Worm (Caenorhabditis elegans) whole organism, L4 larva: ENCODE measurements around the gene Y45G12C.1.

Experiments
- Y105C5A.15 ChIP-seq: fragments of 200-800 bp; sonication (Bioruptor generic); IDR thresholded peaks from 2 replicates; pipeline ENCODE4 v1.3.6; 2022; ENCODE audit warnings: missing genetic modification characterization, missing compliant biosample characterization
- Y48G9A.11 ChIP-seq: fragments of 200-800 bp; sonication (Bioruptor generic); IDR thresholded peaks from 2 replicates; pipeline ENCODE4 v1.3.6; 2022; ENCODE audit warnings: missing genetic modification reagents, missing genetic modification characterization, missing compliant biosample characterization
- Y75B8A.6 ChIP-seq: fragments of 200-800 bp; sonication (Bioruptor generic); IDR thresholded peaks from 2 replicates; pipeline ENCODE4 v1.3.6; 2022; ENCODE audit warnings: missing genetic modification reagents, missing genetic modification characterization, missing compliant biosample characterization
- ZK337.2 ChIP-seq: fragments of 200-800 bp; sonication (Bioruptor generic); IDR thresholded peaks from 2 replicates; pipeline ENCODE4 v1.3.6; 2022; ENCODE audit warnings: missing genetic modification reagents, missing genetic modification characterization, missing compliant biosample characterization
- arid-1 ChIP-seq: fragments of 200-800 bp; sonication (Bioruptor generic); conservative IDR thresholded peaks from 2 replicates; pipeline ENCODE4 v1.3.6; 2022; ENCODE audit warnings: missing genetic modification reagents, missing genetic modification characterization, missing compliant biosample characterization
- ceh-32 ChIP-seq: sonication (generic microtip); optimal IDR thresholded peaks from 2 replicates; lab custom pipeline; 2016; ENCODE audit warnings: mild to moderate bottlenecking, missing genetic modification characterization, missing compliant biosample characterization; ENCODE audit not compliant: poor library complexity
- ceh-44 ChIP-seq: fragments of 200-800 bp; sonication (Bioruptor generic); IDR thresholded peaks from 2 replicates; pipeline ENCODE4 v1.3.6; 2022; ENCODE audit warnings: missing genetic modification reagents, missing genetic modification characterization, missing compliant biosample characterization
- cey-2 ChIP-seq: sonication (generic microtip); optimal IDR thresholded peaks from 3 replicates; lab custom pipeline; 2017; ENCODE audit warnings: missing genetic modification characterization, mild to moderate bottlenecking, missing compliant biosample characterization, antibody characterized with exemption, borderline replicate concordance; ENCODE audit not compliant: insufficient read depth
- daf-16 ChIP-seq, 3 experiments: sonication (generic microtip); optimal IDR thresholded peaks; 2 replicates each; lab custom pipeline; 2016 to 2017; ENCODE audit warnings: missing genetic modification characterization in 3 of 3, missing genetic modification reagents in 3 of 3, mild to moderate bottlenecking in 2 of 3, missing compliant biosample characterization in 2 of 3, missing biosample characterization in 1 of 3, moderate library complexity in 1 of 3
- daf-8 ChIP-seq: fragments of 200-800 bp; sonication (Bioruptor generic); IDR thresholded peaks from 2 replicates; pipeline ENCODE4 v1.3.6; 2022; ENCODE audit warnings: missing genetic modification characterization, missing compliant biosample characterization
- dpl-1 ChIP-seq: fragments of 150-350 bp; optimal IDR thresholded peaks from 2 replicates; lab custom pipeline; 2014; ENCODE audit warnings: missing biosample characterization, missing genetic modification reagents, missing genetic modification characterization
- egl-43 ChIP-seq: fragments of 200-800 bp; sonication (Bioruptor generic); IDR thresholded peaks from 2 replicates; pipeline ENCODE4 v1.3.6; 2022; ENCODE audit warnings: missing genetic modification reagents, missing genetic modification characterization, missing compliant biosample characterization
- fos-1 ChIP-seq: fragments of 150-350 bp; optimal IDR thresholded peaks from 2 replicates; lab custom pipeline; 2014; ENCODE audit warnings: missing biosample characterization, missing genetic modification characterization
- hif-1 ChIP-seq, 2 experiments: sonication (generic microtip); optimal IDR thresholded peaks; 2 replicates each; lab custom pipeline; 2016 to 2017; ENCODE audit warnings: missing compliant biosample characterization in 2 of 2, missing genetic modification characterization in 2 of 2, missing genetic modification reagents in 2 of 2, missing genotype in 2 of 2, mild to moderate bottlenecking in 1 of 2
- lim-7 ChIP-seq: fragments of 200-800 bp; sonication (Bioruptor generic); IDR thresholded peaks from 2 replicates; pipeline ENCODE4 v1.3.6; 2022; ENCODE audit warnings: missing genetic modification characterization, missing compliant biosample characterization
- lin-1 ChIP-seq: fragments of 200-800 bp; sonication (Bioruptor generic); IDR thresholded peaks from 2 replicates; pipeline ENCODE4 v1.3.6; 2022; ENCODE audit warnings: missing genetic modification reagents, missing genetic modification characterization, missing compliant biosample characterization
- lin-38 ChIP-seq: fragments of 200-800 bp; sonication (Bioruptor generic); IDR thresholded peaks from 2 replicates; pipeline ENCODE4 v1.3.6; 2022; ENCODE audit warnings: missing genetic modification reagents, missing genetic modification characterization, missing compliant biosample characterization
- lin-39 ChIP-seq: fragments of 150-350 bp; optimal IDR thresholded peaks from 2 replicates; lab custom pipeline; 2014; ENCODE audit warnings: missing biosample characterization, missing genetic modification reagents, missing genetic modification characterization
- lir-3 ChIP-seq: sonication (generic microtip); optimal IDR thresholded peaks from 2 replicates; lab custom pipeline; 2016; ENCODE audit warnings: mild to moderate bottlenecking, missing genetic modification characterization, missing compliant biosample characterization
- lsy-2 ChIP-seq, 2 experiments: fragments of 150-350 bp in 1 of 2; sonication (generic microtip) in 1 of 2; optimal IDR thresholded peaks; 2 replicates each; lab custom pipeline; 2014 to 2017; ENCODE audit warnings: missing biosample characterization in 2 of 2, missing genetic modification characterization in 2 of 2
- mdt-29 ChIP-seq: fragments of 200-800 bp; sonication (Bioruptor generic); IDR thresholded peaks from 2 replicates; pipeline ENCODE4 v1.3.6; 2022; ENCODE audit warnings: missing genetic modification reagents, missing genetic modification characterization, missing compliant biosample characterization
- mes-2 ChIP-seq: sonication (generic microtip); optimal IDR thresholded peaks from 2 replicates; lab custom pipeline; 2016; ENCODE audit warnings: missing genotype, mild to moderate bottlenecking, missing genetic modification characterization, missing compliant biosample characterization; ENCODE audit not compliant: poor library complexity, severe bottlenecking
- mxl-3 ChIP-seq: fragments of 200-800 bp; sonication (Bioruptor generic); optimal IDR thresholded peaks from 2 replicates; lab custom pipeline; 2018; ENCODE audit warnings: mild to moderate bottlenecking, missing genetic modification characterization, missing compliant biosample characterization
- nhr-102 ChIP-seq: sonication (generic microtip); optimal IDR thresholded peaks from 2 replicates; lab custom pipeline; 2016; ENCODE audit warnings: mild to moderate bottlenecking, missing genetic modification characterization, moderate library complexity, missing compliant biosample characterization
- nhr-25 ChIP-seq: sonication (generic microtip); optimal IDR thresholded peaks from 2 replicates; lab custom pipeline; 2017; ENCODE audit warnings: missing genetic modification characterization, mild to moderate bottlenecking, missing compliant biosample characterization, antibody characterized with exemption, moderate library complexity, borderline replicate concordance; ENCODE audit not compliant: insufficient read depth
- nhr-28 ChIP-seq: fragments of 150-350 bp; optimal IDR thresholded peaks from 2 replicates; lab custom pipeline; 2014; ENCODE audit warnings: missing biosample characterization, missing genetic modification characterization
- nhr-6 ChIP-seq: fragments of 150-350 bp; optimal IDR thresholded peaks from 2 replicates; lab custom pipeline; 2014; ENCODE audit warnings: missing biosample characterization, missing genetic modification characterization
- nhr-77 ChIP-seq: fragments of 150-350 bp; optimal IDR thresholded peaks from 2 replicates; lab custom pipeline; 2014; ENCODE audit warnings: missing biosample characterization, missing genetic modification characterization
- pqm-1 ChIP-seq: sonication (generic microtip); optimal IDR thresholded peaks from 2 replicates; lab custom pipeline; 2017; ENCODE audit warnings: missing biosample characterization, missing genetic modification characterization
- saeg-2 ChIP-seq: fragments of 200-800 bp; sonication (Bioruptor generic); IDR thresholded peaks from 2 replicates; pipeline ENCODE4 v1.3.6; 2022; ENCODE audit warnings: missing genetic modification reagents, missing genetic modification characterization, missing compliant biosample characterization
- snpc-4 ChIP-seq: fragments of 150-350 bp; optimal IDR thresholded peaks from 2 replicates; lab custom pipeline; 2014; ENCODE audit warnings: missing biosample characterization, missing genetic modification characterization
- tag-97 ChIP-seq: fragments of 200-800 bp; sonication (Bioruptor generic); IDR thresholded peaks from 2 replicates; pipeline ENCODE4 v1.3.6; 2022; ENCODE audit warnings: missing genetic modification characterization, missing compliant biosample characterization
- unc-130 ChIP-seq: sonication (generic microtip); optimal IDR thresholded peaks from 2 replicates; lab custom pipeline; 2016; ENCODE audit warnings: missing genetic modification reagents, missing genetic modification characterization, missing compliant biosample characterization
- unc-39 ChIP-seq: sonication (generic microtip); optimal IDR thresholded peaks from 2 replicates; lab custom pipeline; 2017; ENCODE audit warnings: missing biosample characterization, missing genetic modification characterization
- unc-62 ChIP-seq, 3 experiments: fragments of 150-350 bp in 1 of 3; sonication (generic microtip); optimal IDR thresholded peaks in 2 of 3; peaks in 1 of 3; 1 replicate in 1 of 3; 2 replicates in 2 of 3; lab custom pipeline; 2014 to 2017; ENCODE audit warnings: missing biosample characterization in 3 of 3, missing genetic modification characterization in 3 of 3, missing genetic modification reagents in 3 of 3, missing genotype in 1 of 3
- vab-7 ChIP-seq: fragments of 200-800 bp; sonication (Bioruptor generic); IDR thresholded peaks from 2 replicates; pipeline ENCODE4 v1.3.6; 2022; ENCODE audit warnings: missing genetic modification reagents, missing genetic modification characterization, missing compliant biosample characterization
- zfp-2 ChIP-seq: sonication (generic microtip); optimal IDR thresholded peaks from 2 replicates; lab custom pipeline; 2016; ENCODE audit warnings: mild to moderate bottlenecking, missing genetic modification characterization, missing compliant biosample characterization
- zip-11 ChIP-seq: fragments of 200-800 bp; sonication (Bioruptor generic); IDR thresholded peaks from 2 replicates; pipeline ENCODE4 v1.3.6; 2022; ENCODE audit warnings: missing genetic modification characterization, missing compliant biosample characterization
- zip-2 ChIP-seq: fragments of 150-350 bp; optimal IDR thresholded peaks from 2 replicates; lab custom pipeline; 2014; ENCODE audit warnings: missing biosample characterization, missing genetic modification characterization
- ztf-11 ChIP-seq: fragments of 150-350 bp; optimal IDR thresholded peaks from 2 replicates; lab custom pipeline; 2014; ENCODE audit warnings: missing biosample characterization, missing genetic modification characterization

Y45G12C.1 gene

DNA sequence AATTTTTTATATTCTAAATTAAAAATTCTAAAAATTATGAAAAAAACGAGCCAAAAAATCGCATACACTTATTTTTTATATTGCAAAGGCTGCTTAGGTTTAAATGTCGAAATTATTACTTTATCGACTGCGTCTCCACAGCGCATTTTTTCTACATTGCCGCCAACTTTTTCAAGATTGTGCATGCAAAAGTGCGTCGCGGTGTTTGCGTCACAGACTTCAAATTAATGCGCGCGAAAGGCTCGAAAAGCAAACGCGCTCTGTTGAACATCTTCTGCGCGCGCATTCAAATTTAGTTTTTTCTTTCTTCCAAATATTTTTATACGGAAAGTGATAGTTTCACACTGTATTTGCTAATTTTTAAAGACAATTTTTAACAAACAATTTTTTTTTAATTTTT, 35.1 kb downstream of the Y45G12C.1 start (continued):
- TF ChIP-seq cey-2 (tag; lab: Kevin White, UChicago) = no peak
- no peak for TF ChIP-seq ztf-11
- no peak; the same call in 1 of the 2 replicates for TF ChIP-seq lim-7 (GFP tag; lab: Robert Waterston, UW)
- peak; percentile 44 for TF ChIP-seq nhr-77 (tag; lab: Kevin White, UChicago)
- no peak for TF ChIP-seq zip-2 (tag; lab: Kevin White, UChicago)
- no peak for TF ChIP-seq unc-39 (tag; lab: Kevin White, UChicago)
- no peak for TF ChIP-seq daf-8
- TF ChIP-seq Y48G9A.11 (GFP tag; lab: Robert Waterston, UW) = peak; percentile 79
- no peak for TF ChIP-seq Y75B8A.6 (GFP tag; lab: Robert Waterston, UW)
- peak in 1 of 2 experiments; percentile 82 for TF ChIP-seq lsy-2 (tag; optimal IDR thresholded peaks at IDR 0.05; lab: Kevin White, UChicago)
- no peak for TF ChIP-seq snpc-4 (tag; lab: Kevin White, UChicago)
- peak; percentile 85 for TF ChIP-seq mdt-29 (GFP tag; lab: Robert Waterston, UW)
- TF ChIP-seq zfp-2 (tag; lab: Kevin White, UChicago) = peak; percentile 62
- TF ChIP-seq lin-39 (tag; lab: Kevin White, UChicago) = no peak
- TF ChIP-seq nhr-25 (tag; lab: Kevin White, UChicago) = no peak
- no peak for TF ChIP-seq pqm-1 (tag; lab: Kevin White, UChicago)

DNA sequence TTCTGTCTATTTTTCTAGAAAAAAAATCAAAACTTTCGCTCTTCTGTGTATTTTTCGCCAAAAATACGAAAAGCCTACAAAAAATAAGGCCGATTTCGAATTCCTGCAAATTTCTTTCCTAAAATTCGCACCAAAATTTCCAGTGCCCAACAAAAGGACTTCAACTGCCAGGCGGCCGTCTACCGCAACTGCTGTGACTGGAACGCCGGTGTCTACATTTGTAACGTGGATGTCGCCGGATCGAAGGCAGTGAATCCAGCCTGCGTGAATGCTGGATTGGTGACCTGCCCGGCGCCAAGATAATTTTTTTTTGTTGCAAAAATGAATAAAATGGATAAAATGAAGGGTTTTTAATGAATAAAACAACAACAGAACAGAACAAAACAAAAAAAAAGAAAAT, 36.3 kb downstream of the Y45G12C.1 start:
- TF ChIP-seq Y75B8A.6 (GFP tag; lab: Robert Waterston, UW) (0 out of 2 replicates have a peak, but pooled peaks have one; percentile 46), Y48G9A.11 (GFP tag; lab: Robert Waterston, UW) (peak; percentile 61; the same call in 1 of the 2 replicates), mxl-3 (GFP tag; lab: Kevin White, UChicago) (no peak), lin-38 (GFP tag; lab: Robert Waterston, UW) (peak; percentile 35; the same call in 1 of the 2 replicates)

DNA sequence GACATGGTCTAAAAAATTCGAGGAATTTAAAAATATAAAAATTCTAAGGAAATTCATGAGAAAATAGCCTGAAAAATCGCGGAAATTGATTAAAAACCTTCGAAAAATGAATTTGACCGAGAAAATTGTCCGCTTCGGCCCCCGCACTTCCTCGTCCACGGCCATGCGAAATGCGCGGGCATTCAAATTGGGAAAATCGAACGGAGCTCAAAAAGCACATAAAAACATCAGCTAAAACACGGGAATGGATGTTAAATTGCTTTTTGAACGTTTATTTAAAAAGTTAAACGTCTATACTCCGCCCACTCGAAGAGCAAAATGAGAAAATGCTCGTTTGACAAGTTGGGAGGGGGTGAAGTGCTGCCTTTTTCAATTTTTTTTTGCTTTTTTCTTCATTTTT, 37.6 kb downstream of the Y45G12C.1 start, which contains the start of gene F53E10.6:
Gene F53E10.6 (minus strand): TSS at position 8 of the 400 bp plus-strand sequence.
- peak; percentile 96 for TF ChIP-seq mes-2 (tag; lab: Kevin White, UChicago)
- peak; percentile 53 for TF ChIP-seq lin-38 (GFP tag; lab: Robert Waterston, UW)
- TF ChIP-seq unc-62 (GFP tag; optimal IDR thresholded peaks at IDR 0.05 in 1 of 2; lab: Kevin White, UChicago) = peak in 1 of 2 experiments; percentile 88
- TF ChIP-seq unc-62 (tag; optimal IDR thresholded peaks at IDR 0.05; lab: Kevin White, UChicago) = no peak
- peak; percentile 84 for TF ChIP-seq dpl-1 (GFP tag; lab: Kevin White, UChicago)
- TF ChIP-seq Y48G9A.11 (GFP tag; lab: Robert Waterston, UW) = 0 out of 2 replicates have a peak, but pooled peaks have one; percentile 17
- no peak for TF ChIP-seq lir-3
- TF ChIP-seq unc-130 (GFP tag; lab: Kevin White, UChicago) = peak; percentile 72
- peak in 1 of 2 experiments; percentile 77 for TF ChIP-seq hif-1 (tag; optimal IDR thresholded peaks at IDR 0.05; lab: Kevin White, UChicago)
- no peak for TF ChIP-seq saeg-2
- no peak for TF ChIP-seq fos-1

DNA sequence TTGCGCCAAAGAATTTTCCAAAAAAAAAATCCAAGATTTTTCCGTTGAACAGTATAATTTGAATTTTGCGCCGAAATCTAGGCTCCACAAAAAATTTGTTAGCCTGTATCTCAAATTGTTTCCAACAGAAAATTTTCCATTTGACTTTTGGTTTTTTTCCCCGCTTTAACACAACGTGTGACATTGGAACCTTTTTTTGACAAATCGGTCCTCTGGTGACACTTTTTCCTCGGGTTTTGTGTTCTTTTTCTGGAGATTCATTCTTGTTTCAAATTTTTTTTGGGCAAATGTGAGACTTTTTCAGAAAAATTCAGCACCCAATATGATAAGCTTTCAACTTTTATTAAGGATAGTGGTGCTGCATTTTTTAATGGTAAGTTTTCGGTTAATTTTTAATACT, 42.9 kb downstream of the Y45G12C.1 start, which contains the start of gene acr-17:
Gene acr-17 (plus strand): TSS at position 301 of the 400 bp plus-strand sequence.
- no peak for TF ChIP-seq arid-1 (GFP tag; lab: Robert Waterston, UW)
- TF ChIP-seq ceh-44 = no peak
- TF ChIP-seq ceh-32 (tag; lab: Kevin White, UChicago) = no peak
- TF ChIP-seq zip-2 (tag; lab: Kevin White, UChicago) = no peak
- TF ChIP-seq nhr-6 = no peak
- TF ChIP-seq Y105C5A.15 (GFP tag; lab: Robert Waterston, UW) = no peak
- TF ChIP-seq zip-11 = no peak
- TF ChIP-seq lin-39 (tag; lab: Kevin White, UChicago) = no peak
- no peak for TF ChIP-seq nhr-28 (tag; lab: Kevin White, UChicago)
- TF ChIP-seq ZK337.2 (GFP tag; lab: Robert Waterston, UW) = no peak
- no peak for TF ChIP-seq tag-97
- no peak for TF ChIP-seq nhr-102 (tag; lab: Kevin White, UChicago)
- no peak for TF ChIP-seq egl-43 (GFP tag; lab: Robert Waterston, UW)
- TF ChIP-seq unc-62 (GFP tag; optimal IDR thresholded peaks at IDR 0.05 in 1 of 2; lab: Kevin White, UChicago) = no peak
- TF ChIP-seq unc-62 (tag; optimal IDR thresholded peaks at IDR 0.05; lab: Kevin White, UChicago) = no peak
- TF ChIP-seq lin-1 (GFP tag; lab: Robert Waterston, UW) = no peak
- TF ChIP-seq daf-16 (GFP tag; optimal IDR thresholded peaks at IDR 0.05; lab: Kevin White, UChicago) = no peak
- no peak for TF ChIP-seq daf-16 (tag; optimal IDR thresholded peaks at IDR 0.05; lab: Kevin White, UChicago)
- no peak for TF ChIP-seq vab-7 (GFP tag; lab: Robert Waterston, UW)
